Fruit fly (Drosophila melanogaster): ENCODE results near the gene CG3842.

CG3842 gene

DNA sequence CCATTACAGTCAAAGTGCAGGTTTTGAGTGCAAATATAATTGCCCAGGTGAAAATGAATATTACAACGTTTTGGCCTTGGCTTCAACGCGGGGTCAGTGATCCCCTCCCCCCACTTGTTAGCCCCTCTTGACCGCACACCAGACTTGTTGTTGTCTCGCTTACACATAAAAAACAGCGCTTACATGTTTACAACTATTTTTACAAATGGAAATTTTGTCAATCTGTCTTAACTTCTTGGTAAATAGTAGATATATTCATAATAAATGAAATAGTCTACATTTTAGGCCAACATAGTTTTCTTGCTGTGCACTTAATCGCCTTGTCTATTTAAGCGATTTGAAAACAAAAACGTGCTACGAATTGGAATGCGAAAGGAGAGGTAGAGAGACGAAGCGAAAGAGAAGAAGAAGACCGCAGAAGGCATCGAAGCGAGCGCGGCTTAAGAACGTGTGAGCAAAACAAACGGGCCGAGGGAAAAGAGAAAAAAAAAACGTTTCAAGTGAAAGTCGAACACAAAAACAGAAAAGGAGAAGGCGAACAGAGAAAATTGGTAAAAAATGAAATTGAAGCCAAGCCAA, 2.5 kb downstream of the CG3842 start (continued):
- TF ChIP-seq Sin3A (optimal IDR thresholded peaks at IDR 0.05) (no peak), sna (GFP tag; IDR thresholded peaks at IDR 0.05; ENCODE audit: partially characterized antibody) (no peak), CG12299 (tag; optimal IDR thresholded peaks at IDR 0.05) (peak; percentile 23), vfl (GFP tag; optimal IDR thresholded peaks at IDR 0.05) (peak; percentile 12), Gsc (GFP tag; IDR thresholded peaks at IDR 0.05) (0 out of 2 replicates have a peak, but pooled peaks have one; percentile 18), CG17912 (GFP tag; optimal IDR thresholded peaks at IDR 0.05) (no peak), Hr3 (GFP tag; optimal IDR thresholded peaks at IDR 0.05) (no peak), insv (GFP tag; optimal IDR thresholded peaks at IDR 0.05) (no peak), Hsf (GFP tag; optimal IDR thresholded peaks at IDR 0.05) (peak; percentile 41), CG1603 (tag; optimal IDR thresholded peaks at IDR 0.05) (peak; percentile 68), CG34376 (GFP tag; optimal IDR thresholded peaks at IDR 0.05) (no peak), ara (GFP tag; IDR thresholded peaks at IDR 0.05) (peak; percentile 62; the same call in 1 of the 2 replicates), odd (GFP tag; optimal IDR thresholded peaks at IDR 0.05) (no peak), CG18476 (GFP tag; optimal IDR thresholded peaks at IDR 0.05) (peak; percentile 29), tgo (GFP tag; IDR thresholded peaks at IDR 0.05) (peak; percentile 68), disco-r (GFP tag; optimal IDR thresholded peaks at IDR 0.05) (no peak), CG17568 (GFP tag; optimal IDR thresholded peaks at IDR 0.05) (no peak), CG17328 (GFP tag; IDR thresholded peaks at IDR 0.05) (peak; percentile 72), ERR (GFP tag; optimal IDR thresholded peaks at IDR 0.05) (no peak), Lhr (GFP tag; optimal IDR thresholded peaks at IDR 0.05) (no peak), GATAe (GFP tag; conservative IDR thresholded peaks at IDR 0.05) (no peak), CG1529 (GFP tag; optimal IDR thresholded peaks at IDR 0.05) (peak; percentile 23), eve (GFP tag; optimal IDR thresholded peaks at IDR 0.05) (no peak), HLH3B (GFP tag; IDR thresholded peaks at IDR 0.05) (peak; percentile 60; the same call in 1 of the 2 replicates), Lim3 (GFP tag; IDR thresholded peaks at IDR 0.05) (no peak), CG11560 (tag; IDR thresholded peaks at IDR 0.05) (no peak), prd (optimal IDR thresholded peaks at IDR 0.05) (no peak), prd (GFP tag; IDR thresholded peaks at IDR 0.05) (peak; percentile 68; the same call in 2 of the 3 replicates), CG13894 (tag; optimal IDR thresholded peaks at IDR 0.05) (no peak), Hr78 (GFP tag; optimal IDR thresholded peaks at IDR 0.05) (peak in 1 of 2 experiments; percentile 54), CG18764 (GFP tag; optimal IDR thresholded peaks at IDR 0.05) (peak; percentile 12), Pdp1 (GFP tag; optimal IDR thresholded peaks at IDR 0.05) (peak; percentile 25 to 51), cg (GFP tag; optimal IDR thresholded peaks at IDR 0.05) (no peak), zen2 (GFP tag; IDR thresholded peaks at IDR 0.05; ENCODE audit: partially characterized antibody) (no peak), vvl (GFP tag; IDR thresholded peaks at IDR 0.05) (peak; percentile 81), Dfd (GFP tag; optimal IDR thresholded peaks at IDR 0.05) (no peak), CG2678 (tag; optimal IDR thresholded peaks at IDR 0.05) (peak; percentile 65), aop (GFP tag; IDR thresholded peaks at IDR 0.05) (no peak), gsb-n (tag; optimal IDR thresholded peaks at IDR 0.05) (peak; percentile 56), CG4282 (GFP tag; optimal IDR thresholded peaks at IDR 0.05) (no peak), ind (GFP tag; optimal IDR thresholded peaks at IDR 0.05) (peak; percentile 53), CG1233 (GFP tag; optimal IDR thresholded peaks at IDR 0.05) (peak; percentile 14), CG30020 (tag; optimal IDR thresholded peaks at IDR 0.05) (no peak), ham (GFP tag; IDR thresholded peaks at IDR 0.05) (peak; percentile 58; the same call in 1 of the 2 replicates), sens (GFP tag) (peak; percentile 85), CG14860 (GFP tag; IDR thresholded peaks at IDR 0.05; ENCODE audit: partially characterized antibody) (no peak), Spps (tag; optimal IDR thresholded peaks at IDR 0.05) (peak; percentile 22), Camta (GFP tag; optimal IDR thresholded peaks at IDR 0.05) (peak; percentile 37), CG1602 (GFP tag; optimal IDR thresholded peaks at IDR 0.05) (peak; percentile 29), Fer2 (tag; optimal IDR thresholded peaks at IDR 0.05) (no peak), dati (GFP tag; IDR thresholded peaks at IDR 0.05) (no peak)

All from whole organism, embryonic.